Fruit fly (Drosophila melanogaster) whole organism, wandering third instar larva: ENCODE results near the gene CG32639.

Experiments
- Abd-B ChIP-seq: fragments of >200 bp; optimal IDR thresholded peaks from 2 replicates; lab custom pipeline; 2017; ENCODE audit warnings: missing biosample characterization, missing genetic modification characterization
- CG32264 ChIP-seq: fragments of 200-800 bp; sonication (Bioruptor generic); optimal IDR thresholded peaks from 2 replicates; lab custom pipeline; 2016; ENCODE audit warnings: missing biosample characterization, missing genetic modification characterization
- CG9705 ChIP-seq: fragments of 200-800 bp; sonication (Bioruptor generic); optimal IDR thresholded peaks from 2 replicates; lab custom pipeline; 2018; ENCODE audit warnings: missing biosample characterization, mild to moderate bottlenecking, missing genetic modification characterization
- CrebA ChIP-seq: fragments of 200-800 bp; sonication (Bioruptor generic); optimal IDR thresholded peaks from 2 replicates; lab custom pipeline; 2016; ENCODE audit warnings: missing biosample characterization, mild to moderate bottlenecking, missing genetic modification characterization, borderline replicate concordance
- Dfd ChIP-seq: fragments of >200 bp; optimal IDR thresholded peaks from 2 replicates; lab custom pipeline; 2017; ENCODE audit warnings: missing biosample characterization, missing genetic modification characterization
- Dif ChIP-seq: fragments of 200-275, 200-300 bp; sonication (Bioruptor generic); optimal IDR thresholded peaks from 2 replicates; lab custom pipeline; 2018; ENCODE audit warnings: missing biosample characterization, missing genetic modification characterization; ENCODE audit not compliant: partially characterized antibody
- GATAd ChIP-seq: sonication (Bioruptor generic); optimal IDR thresholded peaks from 2 replicates; lab custom pipeline; 2016; ENCODE audit warnings: missing biosample characterization, missing genetic modification characterization
- HLH106 ChIP-seq: fragments of 200-800 bp; optimal IDR thresholded peaks from 3 replicates; lab custom pipeline; 2019; ENCODE audit warnings: missing biosample characterization, mild to moderate bottlenecking, missing genetic modification characterization, moderate library complexity
- Hnf4 ChIP-seq: fragments of 200-800 bp; sonication (Bioruptor generic); optimal IDR thresholded peaks from 2 replicates; lab custom pipeline; 2016; ENCODE audit warnings: missing biosample characterization, mild to moderate bottlenecking, missing genetic modification characterization
- Hr78 ChIP-seq: fragments of >200 bp; optimal IDR thresholded peaks from 2 replicates; lab custom pipeline; 2017; ENCODE audit warnings: missing biosample characterization, missing genetic modification characterization
- Hr83 ChIP-seq: fragments of 200-300 bp; sonication (Bioruptor generic); optimal IDR thresholded peaks from 2 replicates; lab custom pipeline; 2016; ENCODE audit warnings: missing biosample characterization, mild to moderate bottlenecking, missing genetic modification characterization, moderate library complexity; ENCODE audit not compliant: poor library complexity, severe bottlenecking
- Jra ChIP-seq: sonication (Bioruptor generic); optimal IDR thresholded peaks from 2 replicates; lab custom pipeline; 2016; ENCODE audit warnings: missing biosample characterization, missing genetic modification characterization
- Mio ChIP-seq: sonication (Bioruptor generic); optimal IDR thresholded peaks from 2 replicates; lab custom pipeline; 2016; ENCODE audit warnings: missing biosample characterization, missing genetic modification characterization
- Myc ChIP-seq: fragments of >200 bp; optimal IDR thresholded peaks from 2 replicates; lab custom pipeline; 2017
- N ChIP-seq: fragments of >200 bp; optimal IDR thresholded peaks from 2 replicates; lab custom pipeline; 2018; ENCODE audit warnings: missing biosample characterization, missing external identifiers, missing genetic modification characterization
- OdsH ChIP-seq: fragments of 200-800 bp; sonication (Bioruptor generic); optimal IDR thresholded peaks from 2 replicates; lab custom pipeline; 2016; ENCODE audit warnings: missing biosample characterization, mild to moderate bottlenecking, missing genetic modification characterization
- Rel ChIP-seq, 2 experiments: fragments of 200-800 bp; sonication (Bioruptor generic) in 1 of 2; optimal IDR thresholded peaks; 2 replicates in 1 of 2; 3 replicates in 1 of 2; lab custom pipeline; 2016 to 2019; ENCODE audit warnings: mild to moderate bottlenecking in 2 of 2, missing biosample characterization in 2 of 2, missing genetic modification characterization in 2 of 2, moderate library complexity in 1 of 2
- Sp1 ChIP-seq: fragments of 200-800 bp; sonication (Bioruptor generic); optimal IDR thresholded peaks from 3 replicates; lab custom pipeline; 2019; ENCODE audit warnings: missing biosample characterization, mild to moderate bottlenecking, missing genetic modification characterization, moderate library complexity
- Vsx2 ChIP-seq: fragments of 200-300, 225-300 bp; sonication (Bioruptor generic); optimal IDR thresholded peaks from 2 replicates; lab custom pipeline; 2018; ENCODE audit warnings: missing biosample characterization, missing genetic modification characterization; ENCODE audit not compliant: partially characterized antibody
- br ChIP-seq: fragments of 200-800 bp; sonication (Bioruptor generic); optimal IDR thresholded peaks from 2 replicates; lab custom pipeline; 2016; ENCODE audit warnings: missing biosample characterization, missing genetic modification characterization
- brk ChIP-seq: fragments of 200-800 bp; sonication (Bioruptor generic); optimal IDR thresholded peaks from 2 replicates; lab custom pipeline; 2016; ENCODE audit warnings: missing biosample characterization, mild to moderate bottlenecking, missing genetic modification characterization
- dl ChIP-seq, 2 experiments: fragments of 175-275, 200-275 bp in 1 of 2; fragments of 200-275 bp in 1 of 2; sonication (Bioruptor generic); optimal IDR thresholded peaks; lab custom pipeline; 2018; ENCODE audit warnings: mild to moderate bottlenecking in 2 of 2, missing biosample characterization in 2 of 2, missing genetic modification characterization in 2 of 2, moderate library complexity in 2 of 2; ENCODE audit not compliant: partially characterized antibody in 2 of 2, insufficient read depth in 1 of 2
- dmrt93B ChIP-seq: fragments of 200-800 bp; sonication (Bioruptor generic); optimal IDR thresholded peaks from 2 replicates; lab custom pipeline; 2018; ENCODE audit warnings: missing biosample characterization, mild to moderate bottlenecking, missing genetic modification characterization
- dsf ChIP-seq: sonication (Bioruptor generic); optimal IDR thresholded peaks from 2 replicates; lab custom pipeline; 2016; ENCODE audit warnings: missing biosample characterization, missing genetic modification characterization, borderline replicate concordance
- ey ChIP-seq: fragments of 200-800 bp; sonication (Bioruptor generic); optimal IDR thresholded peaks from 2 replicates; lab custom pipeline; 2016; ENCODE audit warnings: missing biosample characterization, missing genetic modification characterization
- foxo ChIP-seq, 2 experiments: fragments of 200-800 bp; sonication (Bioruptor generic); optimal IDR thresholded peaks; 2 replicates in 1 of 2; 3 replicates in 1 of 2; lab custom pipeline; 2016 to 2017; ENCODE audit warnings: missing biosample characterization in 2 of 2, missing genetic modification characterization in 2 of 2
- fru ChIP-seq: fragments of 200-800 bp; sonication (Bioruptor generic); optimal IDR thresholded peaks from 3 replicates; lab custom pipeline; 2016; ENCODE audit warnings: missing biosample characterization, mild to moderate bottlenecking, missing genetic modification characterization
- h ChIP-seq: fragments of 200-800 bp; sonication (Bioruptor generic); optimal IDR thresholded peaks from 3 replicates; lab custom pipeline; 2016; ENCODE audit warnings: missing biosample characterization, mild to moderate bottlenecking, missing genetic modification characterization
- jim ChIP-seq: fragments of 175-275, 200-325 bp; sonication (Bioruptor generic); optimal IDR thresholded peaks from 2 replicates; lab custom pipeline; 2016; ENCODE audit warnings: missing biosample characterization, mild to moderate bottlenecking, missing genetic modification characterization
- lola ChIP-seq: fragments of >200 bp; optimal IDR thresholded peaks from 2 replicates; lab custom pipeline; 2017; ENCODE audit warnings: missing biosample characterization, missing genetic modification characterization
- pan ChIP-seq: fragments of >200 bp; optimal IDR thresholded peaks from 2 replicates; lab custom pipeline; 2017
- psq ChIP-seq: fragments of 200-800 bp; sonication (Bioruptor generic); optimal IDR thresholded peaks from 3 replicates; lab custom pipeline; 2017; ENCODE audit warnings: missing biosample characterization, mild to moderate bottlenecking, missing genetic modification characterization, moderate library complexity
- rgr ChIP-seq: fragments of 200-800 bp; sonication (Bioruptor generic); optimal IDR thresholded peaks from 3 replicates; lab custom pipeline; 2016; ENCODE audit warnings: missing biosample characterization, mild to moderate bottlenecking, missing genetic modification characterization
- sage ChIP-seq: fragments of 200-800 bp; sonication (Bioruptor generic); optimal IDR thresholded peaks from 2 replicates; lab custom pipeline; 2016; ENCODE audit warnings: missing biosample characterization, mild to moderate bottlenecking, missing genetic modification characterization
- sv ChIP-seq: fragments of 200-800 bp; sonication (Bioruptor generic); optimal IDR thresholded peaks from 3 replicates; lab custom pipeline; 2016; ENCODE audit warnings: missing biosample characterization, missing genetic modification characterization
- tai ChIP-seq: sonication (Bioruptor generic); optimal IDR thresholded peaks from 2 replicates; lab custom pipeline; 2016; ENCODE audit warnings: missing biosample characterization, missing genetic modification characterization
- usp ChIP-seq: fragments of >200 bp; optimal IDR thresholded peaks from 2 replicates; lab custom pipeline; 2017; ENCODE audit warnings: missing biosample characterization, missing genetic modification characterization
- woc ChIP-seq: sonication (Bioruptor generic); optimal IDR thresholded peaks from 2 replicates; lab custom pipeline; 2016; ENCODE audit warnings: missing biosample characterization, mild to moderate bottlenecking, missing genetic modification characterization

The CG32639 gene

DNA sequence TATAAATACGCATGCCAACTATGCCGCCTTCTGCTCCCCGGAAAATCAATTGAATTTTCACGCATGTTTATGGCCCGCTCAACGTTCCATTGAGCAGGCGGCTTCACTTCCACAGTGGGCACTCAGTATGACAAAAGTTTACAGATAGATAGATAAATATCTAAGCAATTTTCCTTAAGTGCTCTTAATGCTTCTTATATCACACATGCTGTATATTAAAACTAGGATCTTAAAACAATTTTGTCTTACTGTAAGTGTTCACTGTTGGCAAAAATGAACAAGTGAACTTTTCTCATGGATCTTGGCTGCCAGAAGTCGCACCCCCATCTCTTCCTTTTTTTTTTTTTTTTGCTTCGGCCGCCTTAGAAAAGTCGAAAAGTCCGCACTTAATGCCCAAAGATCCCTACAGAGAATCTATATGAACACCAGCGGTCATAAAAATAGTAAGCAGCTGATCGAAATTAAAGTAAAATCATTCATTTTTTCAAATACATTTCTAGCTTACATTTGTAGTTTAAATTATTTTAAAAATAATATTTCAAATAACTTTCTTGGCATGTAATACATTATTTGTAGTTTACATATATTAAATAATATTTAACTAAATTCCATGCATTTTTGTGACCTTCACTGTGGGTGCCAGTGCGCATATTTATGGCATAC, 16.8 kb upstream of the CG32639 start:
- no peak for TF ChIP-seq br (GFP tag; lab: Kevin White, UChicago)
- peak; percentile 33 for TF ChIP-seq sv (GFP tag; lab: Kevin White, UChicago)

- TF ChIP-seq tai (GFP tag; lab: Kevin White, UChicago) (peak; percentile 87), CG9705 (peak; percentile 90), jim (no peak), ey (GFP tag; lab: Kevin White, UChicago) (peak; percentile 97), fru (GFP tag; lab: Kevin White, UChicago) (peak; percentile 98), pan (lab: Kevin White, UChicago) (no peak), CG32264 (peak; percentile 77), dl (GFP tag; optimal IDR thresholded peaks at IDR 0.05; lab: Kevin White, UChicago; ENCODE audit: insufficient read depth in 1 of 2, partially characterized antibody in 2 of 2) (peak in 1 of 2 experiments; percentile 33), Dif (GFP tag; lab: Kevin White, UChicago) (no peak), dsf (GFP tag; lab: Kevin White, UChicago) (peak; percentile 11), GATAd (GFP tag; lab: Kevin White, UChicago) (peak; percentile 25), brk (peak; percentile 83), woc (GFP tag; lab: Kevin White, UChicago) (peak; percentile 96), CrebA (GFP tag; lab: Kevin White, UChicago) (peak; percentile 79), N (GFP tag; lab: Kevin White, UChicago) (no peak), Dfd (GFP tag; lab: Kevin White, UChicago) (no peak), HLH106 (tag; lab: Kevin White, UChicago) (peak; percentile 94), Rel (GFP tag; optimal IDR thresholded peaks at IDR 0.05; lab: Kevin White, UChicago) (peak; percentile 83), Rel (tag; optimal IDR thresholded peaks at IDR 0.05; lab: Kevin White, UChicago) (peak; percentile 60), sv (GFP tag; lab: Kevin White, UChicago) (peak; percentile 77), foxo (GFP tag; optimal IDR thresholded peaks at IDR 0.05; lab: Kevin White, UChicago) (peak; percentile 74 to 97), rgr (peak; percentile 93), Jra (peak; percentile 83), lola (no peak), sage (GFP tag; lab: Kevin White, UChicago) (peak; percentile 74), Vsx2 (GFP tag; lab: Kevin White, UChicago) (peak; percentile 1), Mio (GFP tag; lab: Kevin White, UChicago) (peak; percentile 16), usp (GFP tag; lab: Kevin White, UChicago) (no peak), Sp1 (peak; percentile 93), dmrt93B (GFP tag; lab: Kevin White, UChicago) (peak; percentile 89), Hr78 (GFP tag; lab: Kevin White, UChicago) (no peak), Abd-B (GFP tag; lab: Kevin White, UChicago) (no peak), br (GFP tag; lab: Kevin White, UChicago) (peak; percentile 95), Myc (no peak), OdsH (GFP tag; lab: Kevin White, UChicago) (peak; percentile 92), h (GFP tag; lab: Kevin White, UChicago) (peak; percentile 97), Hnf4 (GFP tag; lab: Kevin White, UChicago) (peak; percentile 96), psq (GFP tag; lab: Kevin White, UChicago) (peak; percentile 93), Hr83 (GFP tag; lab: Kevin White, UChicago) (peak; percentile 37)
Observed at dm6 chrX:13251310-13251709, 14.9 kb upstream of the CG32639 start.
